Fruit fly (Drosophila melanogaster): ENCODE data around the gene GstD2.

GstD2 gene

dm6 chr3R:12398054-12398453, 26.3 kb downstream of the GstD2 start:
- TF ChIP-seq Myc (optimal IDR thresholded peaks at IDR 0.05) (no peak), Sin3A (optimal IDR thresholded peaks at IDR 0.05) (no peak), psq (optimal IDR thresholded peaks at IDR 0.05) (no peak), insv (optimal IDR thresholded peaks at IDR 0.05) (no peak), h (optimal IDR thresholded peaks at IDR 0.05) (no peak), ttk (optimal IDR thresholded peaks at IDR 0.05) (no peak)

- TF ChIP-seq Myc (optimal IDR thresholded peaks at IDR 0.05) (no peak), ttk (optimal IDR thresholded peaks at IDR 0.05) (no peak), h (optimal IDR thresholded peaks at IDR 0.05) (no peak), psq (optimal IDR thresholded peaks at IDR 0.05) (no peak), insv (optimal IDR thresholded peaks at IDR 0.05) (no peak), Sin3A (optimal IDR thresholded peaks at IDR 0.05) (no peak)
Observed at dm6 chr3R:12398620-12399247, 27.0 kb downstream of the GstD2 start, which contains the start of gene Cyp9f3. Cyp9f3 (minus strand) TSS chr3R:12398929.

- no peak for TF ChIP-seq Myc (optimal IDR thresholded peaks at IDR 0.05)
- peak; percentile 84 for TF ChIP-seq insv (optimal IDR thresholded peaks at IDR 0.05)
Observed at dm6 chr3R:12401672-12402296, 30.0 kb downstream of the GstD2 start, which contains the start of gene DNAlig3. DNAlig3 (minus strand) TSS chr3R:12401839.

- TF ChIP-seq psq (optimal IDR thresholded peaks at IDR 0.05): no peak
- TF ChIP-seq insv (optimal IDR thresholded peaks at IDR 0.05): no peak
- no peak for TF ChIP-seq Sin3A (optimal IDR thresholded peaks at IDR 0.05)
- no peak for TF ChIP-seq Myc (optimal IDR thresholded peaks at IDR 0.05)
- no peak for TF ChIP-seq ttk (optimal IDR thresholded peaks at IDR 0.05)
- no peak for TF ChIP-seq h (optimal IDR thresholded peaks at IDR 0.05)
Observed at dm6 chr3R:12402935-12403334, 31.2 kb downstream of the GstD2 start.

dm6 chr3R:12405134-12405533, 33.4 kb downstream of the GstD2 start:
- TF ChIP-seq Sin3A (optimal IDR thresholded peaks at IDR 0.05): no peak

dm6 chr3R:12405928-12406234, 34.1 kb downstream of the GstD2 start, which contains the start of gene Cyp9f2:
Cyp9f2 (minus strand) TSS chr3R:12406028.
- no peak for TF ChIP-seq psq (optimal IDR thresholded peaks at IDR 0.05)
- TF ChIP-seq Myc (optimal IDR thresholded peaks at IDR 0.05): no peak
- TF ChIP-seq Sin3A (optimal IDR thresholded peaks at IDR 0.05): no peak
- no peak for TF ChIP-seq insv (optimal IDR thresholded peaks at IDR 0.05)
- no peak for TF ChIP-seq ttk (optimal IDR thresholded peaks at IDR 0.05)
- no peak for TF ChIP-seq h (optimal IDR thresholded peaks at IDR 0.05)

- TF ChIP-seq psq (optimal IDR thresholded peaks at IDR 0.05) (no peak), h (optimal IDR thresholded peaks at IDR 0.05) (no peak), ttk (optimal IDR thresholded peaks at IDR 0.05) (no peak), Myc (optimal IDR thresholded peaks at IDR 0.05) (no peak), insv (optimal IDR thresholded peaks at IDR 0.05) (no peak), Sin3A (optimal IDR thresholded peaks at IDR 0.05) (no peak)
Observed at dm6 chr3R:12406235-12407196, 34.7 kb downstream of the GstD2 start, which contains the start of gene CG5167. CG5167 (plus strand) TSS chr3R:12406532.

dm6 chr3R:12408160-12408559, 36.4 kb downstream of the GstD2 start, which contains the start of gene CG5196:
CG5196 (plus strand) TSS chr3R:12408316.
- TF ChIP-seq ttk (optimal IDR thresholded peaks at IDR 0.05) (no peak), psq (optimal IDR thresholded peaks at IDR 0.05) (no peak), Sin3A (optimal IDR thresholded peaks at IDR 0.05) (no peak), insv (optimal IDR thresholded peaks at IDR 0.05) (no peak), Myc (optimal IDR thresholded peaks at IDR 0.05) (no peak), h (optimal IDR thresholded peaks at IDR 0.05) (no peak)

- TF ChIP-seq ttk (optimal IDR thresholded peaks at IDR 0.05) (no peak), Sin3A (optimal IDR thresholded peaks at IDR 0.05) (no peak)
Observed at dm6 chr3R:12411449-12411848, 39.7 kb downstream of the GstD2 start.

- TF ChIP-seq ttk (optimal IDR thresholded peaks at IDR 0.05): no peak
- no peak for TF ChIP-seq Sin3A (optimal IDR thresholded peaks at IDR 0.05)
- no peak for TF ChIP-seq h (optimal IDR thresholded peaks at IDR 0.05)
Observed at dm6 chr3R:12413274-12413958, 41.6 kb downstream of the GstD2 start, which contains the start of the genes Dip-C and pps. Dip-C (minus strand) TSS chr3R:12413759. pps (plus strand) TSS chr3R:12413828.

Data from Kc167 (cell line).